Worm (Caenorhabditis elegans) whole organism, late embryonic: ENCODE results near the gene D1086.1.

Source experiments
- C08G9.2 ChIP-seq: sonication (generic microtip); optimal IDR thresholded peaks from 2 replicates; lab custom pipeline; 2016; ENCODE audit warnings: mild to moderate bottlenecking, missing genetic modification characterization, moderate library complexity, missing compliant biosample characterization
- C38D4.7 ChIP-seq: fragments of 200-800 bp; sonication (Bioruptor generic); optimal IDR thresholded peaks from 2 replicates; lab custom pipeline; 2018; ENCODE audit warnings: mild to moderate bottlenecking, missing genetic modification characterization, moderate library complexity, missing compliant biosample characterization
- T23F11.4 ChIP-seq: fragments of 200-800 bp; sonication (Bioruptor generic); optimal IDR thresholded peaks from 2 replicates; lab custom pipeline; 2018; ENCODE audit warnings: mild to moderate bottlenecking, missing genetic modification characterization, missing compliant biosample characterization
- ahr-1 ChIP-seq: sonication (generic microtip); optimal IDR thresholded peaks from 2 replicates; lab custom pipeline; 2016; ENCODE audit warnings: missing genetic modification characterization, missing compliant biosample characterization
- ceh-14 ChIP-seq: sonication (generic microtip); optimal IDR thresholded peaks from 2 replicates; lab custom pipeline; 2016; ENCODE audit warnings: missing genotype, missing genetic modification characterization, missing compliant biosample characterization
- ceh-18 ChIP-seq: sonication (generic microtip); optimal IDR thresholded peaks from 2 replicates; lab custom pipeline; 2016; ENCODE audit warnings: missing genetic modification characterization, missing compliant biosample characterization
- ceh-30 ChIP-seq: fragments of 150-350 bp; optimal IDR thresholded peaks from 2 replicates; lab custom pipeline; 2014; ENCODE audit warnings: missing biosample characterization, missing genetic modification characterization
- ceh-31 ChIP-seq: sonication (generic microtip); optimal IDR thresholded peaks from 2 replicates; lab custom pipeline; 2016; ENCODE audit warnings: missing genetic modification characterization, missing compliant biosample characterization
- ceh-34 ChIP-seq: sonication (generic microtip); optimal IDR thresholded peaks from 2 replicates; lab custom pipeline; 2016; ENCODE audit warnings: mild to moderate bottlenecking, missing genetic modification characterization, missing compliant biosample characterization
- ceh-9 ChIP-seq: sonication (generic microtip); optimal IDR thresholded peaks from 2 replicates; lab custom pipeline; 2016; ENCODE audit warnings: mild to moderate bottlenecking, missing genetic modification characterization, inconsistent platforms, missing compliant biosample characterization
- dmd-4 ChIP-seq: sonication (generic microtip); optimal IDR thresholded peaks from 2 replicates; lab custom pipeline; 2016; ENCODE audit warnings: borderline replicate concordance, missing genetic modification characterization, missing compliant biosample characterization
- dve-1 ChIP-seq: sonication (generic microtip); optimal IDR thresholded peaks from 2 replicates; lab custom pipeline; 2017; ENCODE audit warnings: antibody characterized with exemption, mild to moderate bottlenecking, missing genetic modification characterization, missing compliant biosample characterization
- elt-2 ChIP-seq: sonication (generic microtip); optimal IDR thresholded peaks from 2 replicates; lab custom pipeline; 2016; ENCODE audit warnings: missing genetic modification reagents, missing genetic modification characterization, missing compliant biosample characterization
- elt-4 ChIP-seq: sonication (generic microtip); optimal IDR thresholded peaks from 2 replicates; lab custom pipeline; 2016; ENCODE audit warnings: missing genetic modification characterization, missing compliant biosample characterization
- fax-1 ChIP-seq: sonication (generic microtip); optimal IDR thresholded peaks from 2 replicates; lab custom pipeline; 2016; ENCODE audit warnings: missing genotype, missing genetic modification characterization, missing compliant biosample characterization
- fkh-10 ChIP-seq: fragments of 150-350 bp; optimal IDR thresholded peaks from 2 replicates; lab custom pipeline; 2014; ENCODE audit warnings: missing biosample characterization, missing genetic modification reagents, missing genetic modification characterization
- fkh-6 ChIP-seq: sonication (generic microtip); optimal IDR thresholded peaks from 2 replicates; lab custom pipeline; 2016; ENCODE audit warnings: missing genetic modification characterization, missing compliant biosample characterization
- hlh-13 ChIP-seq: fragments of 200-800 bp; sonication (Bioruptor generic); optimal IDR thresholded peaks from 2 replicates; lab custom pipeline; 2018; ENCODE audit warnings: mild to moderate bottlenecking, missing genetic modification characterization, missing compliant biosample characterization
- hlh-8 ChIP-seq: sonication (generic microtip); optimal IDR thresholded peaks from 2 replicates; lab custom pipeline; 2016; ENCODE audit warnings: missing genotype, missing genetic modification characterization, missing compliant biosample characterization
- madf-2 ChIP-seq: sonication (generic microtip); optimal IDR thresholded peaks from 2 replicates; lab custom pipeline; 2017; ENCODE audit warnings: missing genetic modification characterization, missing compliant biosample characterization
- mec-3 ChIP-seq: sonication (generic microtip); optimal IDR thresholded peaks from 2 replicates; lab custom pipeline; 2016; ENCODE audit warnings: borderline replicate concordance, missing genetic modification characterization, missing compliant biosample characterization
- npax-4 ChIP-seq: sonication (generic microtip); optimal IDR thresholded peaks from 2 replicates; lab custom pipeline; 2016; ENCODE audit warnings: missing genetic modification characterization, missing compliant biosample characterization
- pag-3 ChIP-seq: sonication (generic microtip); optimal IDR thresholded peaks from 2 replicates; lab custom pipeline; 2016; ENCODE audit warnings: missing compliant biosample characterization, missing genetic modification characterization, borderline replicate concordance
- pha-4 ChIP-seq: fragments of 150-350 bp; optimal IDR thresholded peaks from 2 replicates; lab custom pipeline; 2018; ENCODE audit warnings: missing biosample characterization, missing genetic modification reagents, missing genetic modification characterization
- pqm-1 ChIP-seq: sonication (generic microtip); optimal IDR thresholded peaks from 2 replicates; lab custom pipeline; 2016; ENCODE audit warnings: missing genetic modification characterization, missing compliant biosample characterization
- pros-1 ChIP-seq: fragments of 150-350 bp; optimal IDR thresholded peaks from 2 replicates; lab custom pipeline; 2014; ENCODE audit warnings: missing biosample characterization, missing genetic modification reagents, missing genetic modification characterization
- sdc-2 ChIP-seq: sonication (generic microtip); optimal IDR thresholded peaks from 2 replicates; lab custom pipeline; 2016; ENCODE audit warnings: missing genotype, missing genetic modification characterization, missing compliant biosample characterization
- sox-2 ChIP-seq: fragments of 200-800 bp; sonication (Bioruptor generic); IDR thresholded peaks from 2 replicates; pipeline ENCODE4 v1.3.6; 2022; ENCODE audit warnings: missing genetic modification reagents, missing genetic modification characterization, missing compliant biosample characterization
- sox-4 ChIP-seq: sonication (generic microtip); optimal IDR thresholded peaks from 2 replicates; lab custom pipeline; 2017; ENCODE audit warnings: mild to moderate bottlenecking, missing genetic modification characterization, inconsistent platforms, missing compliant biosample characterization
- ttx-3 ChIP-seq: sonication (generic microtip); optimal IDR thresholded peaks from 2 replicates; lab custom pipeline; 2016; ENCODE audit warnings: missing genetic modification reagents, missing genetic modification characterization, missing compliant biosample characterization
- unc-42 ChIP-seq: sonication (generic microtip); optimal IDR thresholded peaks from 2 replicates; lab custom pipeline; 2016; ENCODE audit warnings: missing genotype, missing genetic modification characterization, missing compliant biosample characterization
- unc-55 ChIP-seq: sonication (generic microtip); optimal IDR thresholded peaks from 2 replicates; lab custom pipeline; 2017; ENCODE audit warnings: missing biosample characterization, missing genetic modification reagents, missing genetic modification characterization
- unc-86 ChIP-seq: sonication (generic microtip); optimal IDR thresholded peaks from 2 replicates; lab custom pipeline; 2016; ENCODE audit warnings: missing genetic modification characterization, missing compliant biosample characterization
- zip-5 ChIP-seq: sonication (generic microtip); optimal IDR thresholded peaks from 2 replicates; lab custom pipeline; 2016; ENCODE audit warnings: missing genetic modification characterization, missing compliant biosample characterization
- ztf-16 ChIP-seq: sonication (generic microtip); optimal IDR thresholded peaks from 2 replicates; lab custom pipeline; 2017; ENCODE audit warnings: missing genetic modification characterization, missing compliant biosample characterization

D1086.1 gene

ce11 chrV:14143634-14144033, 45.0 kb downstream of the D1086.1 start:
- no peak for TF ChIP-seq sox-2 (GFP tag; lab: Robert Waterston, UW)
- TF ChIP-seq pha-4 (tag; lab: Kevin White, UChicago) = no peak
- TF ChIP-seq ttx-3 = no peak
- TF ChIP-seq ahr-1 (tag; lab: Kevin White, UChicago) = no peak
- no peak for TF ChIP-seq ceh-30 (tag; lab: Kevin White, UChicago)
- no peak for TF ChIP-seq ceh-31 (tag; lab: Kevin White, UChicago)
- peak; percentile 70 for TF ChIP-seq unc-42

DNA sequence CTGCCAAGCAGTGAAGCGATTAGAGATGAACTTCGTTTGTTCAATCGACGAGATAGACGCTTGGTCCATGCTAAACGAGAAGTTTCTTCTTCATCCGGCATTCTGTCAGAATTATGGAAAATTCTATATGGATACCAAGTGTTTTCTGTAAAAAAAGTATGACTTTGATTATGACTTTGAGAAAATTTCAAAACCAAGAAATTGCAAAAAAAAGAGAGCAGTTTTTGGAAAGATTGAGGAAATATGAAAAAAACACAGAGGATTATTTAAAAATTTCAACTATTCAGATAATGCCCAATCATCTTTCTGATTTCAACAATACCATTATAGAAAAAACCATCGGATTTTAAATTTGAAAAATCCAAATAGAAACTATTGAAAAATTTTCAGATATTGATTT, 46.6 kb downstream of the D1086.1 start, which contains the start of gene par-1:
Gene par-1, minus strand, starts transcription at position 101 of the 400 bp plus-strand sequence.
- no peak for TF ChIP-seq hlh-8
- no peak for TF ChIP-seq ceh-34
- TF ChIP-seq fax-1 (tag; lab: Kevin White, UChicago) = no peak
- TF ChIP-seq C08G9.2 = no peak
- TF ChIP-seq C38D4.7 (GFP tag; lab: Kevin White, UChicago) = no peak
- TF ChIP-seq ceh-9 = no peak
- TF ChIP-seq dve-1 = no peak
- TF ChIP-seq elt-4 = no peak
- no peak for TF ChIP-seq mec-3 (tag; lab: Kevin White, UChicago)
- no peak for TF ChIP-seq npax-4 (tag; lab: Kevin White, UChicago)
- no peak for TF ChIP-seq pag-3 (tag; lab: Kevin White, UChicago)
- TF ChIP-seq hlh-13 (GFP tag; lab: Kevin White, UChicago) = no peak
- TF ChIP-seq unc-86 = no peak
- TF ChIP-seq ztf-16 (tag; lab: Kevin White, UChicago) = no peak

- no peak for TF ChIP-seq unc-42
- no peak for TF ChIP-seq madf-2
- no peak for TF ChIP-seq unc-55 (GFP tag; lab: Kevin White, UChicago)
- no peak for TF ChIP-seq pqm-1 (tag; lab: Kevin White, UChicago)
- no peak for TF ChIP-seq hlh-8
- no peak for TF ChIP-seq sdc-2
- no peak for TF ChIP-seq ceh-14 (tag; lab: Kevin White, UChicago)
- TF ChIP-seq, all 69 proteins: peak for 0
These were observed 47.5 kb downstream of the D1086.1 start, which contains the start of gene acs-10 for ce11 chrV:14146199-14146598. Gene acs-10 (plus strand): TSS chrV:14146499.

- TF ChIP-seq dmd-4 (no peak), ceh-18 (tag; lab: Kevin White, UChicago) (no peak), npax-4 (tag; lab: Kevin White, UChicago) (no peak), fkh-6 (no peak), ceh-9 (no peak), pros-1 (no peak), ceh-34 (no peak), ceh-30 (tag; lab: Kevin White, UChicago) (no peak), hlh-13 (GFP tag; lab: Kevin White, UChicago) (no peak), C38D4.7 (GFP tag; lab: Kevin White, UChicago) (no peak), dve-1 (no peak), fkh-10 (GFP tag; lab: Kevin White, UChicago) (no peak)
These were observed 48.5 kb downstream of the D1086.1 start for ce11 chrV:14147114-14147513.

- no peak for TF ChIP-seq T23F11.4 (GFP tag; lab: Kevin White, UChicago)
- no peak for TF ChIP-seq sox-2 (GFP tag; lab: Robert Waterston, UW)
- no peak for TF ChIP-seq sox-4 (tag; lab: Kevin White, UChicago)
- TF ChIP-seq ceh-30 (tag; lab: Kevin White, UChicago) = no peak
- no peak for TF ChIP-seq unc-42
- no peak for TF ChIP-seq elt-2 (tag; lab: Kevin White, UChicago)
- no peak for TF ChIP-seq zip-5 (tag; lab: Kevin White, UChicago)
These were observed 50.5 kb downstream of the D1086.1 start for ce11 chrV:14149125-14149524.
